Fruit fly (Drosophila melanogaster) whole organism, embryonic: Measurements from ENCODE around the gene Jhbp1.
A peak's percentile ranks its signal among the peaks of the same experiment; 100 is the strongest.

ENCODE experiments used
- Awh ChIP-seq: fragments of 200-800 bp; sonication (Bioruptor generic); IDR thresholded peaks from 2 replicates; pipeline ENCODE4, ENCODE4 v1.3.6; 2022; ENCODE audit warnings: missing biosample characterization, missing genetic modification characterization
- CG10147 ChIP-seq: fragments of 200-800 bp; sonication (Bioruptor generic); optimal IDR thresholded peaks from 2 replicates; lab custom pipeline; 2019; ENCODE audit warnings: missing biosample characterization, mild to moderate bottlenecking, missing genetic modification characterization, moderate library complexity
- CG11093 ChIP-seq: fragments of 200-800 bp; sonication (Bioruptor generic); IDR thresholded peaks from 3 replicates; pipeline ENCODE4 v1.3.6; 2022; ENCODE audit warnings: missing biosample characterization, missing genetic modification characterization
- CG12104 ChIP-seq: fragments of 200-800 bp; sonication (Bioruptor generic); optimal IDR thresholded peaks from 3 replicates; lab custom pipeline; 2016; ENCODE audit warnings: missing biosample characterization, missing genetic modification characterization
- CG13424 ChIP-seq: fragments of 200-800 bp; sonication (Bioruptor generic); optimal IDR thresholded peaks from 2 replicates; lab custom pipeline; 2019; ENCODE audit warnings: missing biosample characterization, mild to moderate bottlenecking, missing genetic modification characterization, moderate library complexity
- CG15011 ChIP-seq: fragments of 200-800 bp; sonication (Bioruptor generic); optimal IDR thresholded peaks from 3 replicates; lab custom pipeline; 2018; ENCODE audit warnings: missing biosample characterization, mild to moderate bottlenecking, missing genetic modification characterization
- CG1602 ChIP-seq: fragments of 200-800 bp; sonication (Bioruptor generic); optimal IDR thresholded peaks from 3 replicates; lab custom pipeline; 2016; ENCODE audit warnings: missing biosample characterization, missing genetic modification characterization
- CG16815 ChIP-seq: fragments of 200-800 bp; sonication (Bioruptor generic); optimal IDR thresholded peaks from 3 replicates; lab custom pipeline; 2017; ENCODE audit warnings: missing biosample characterization, mild to moderate bottlenecking, missing genetic modification characterization
- CG17568 ChIP-seq: fragments of 200-800 bp; sonication (Bioruptor generic); optimal IDR thresholded peaks from 2 replicates; lab custom pipeline; 2018; ENCODE audit warnings: missing biosample characterization, mild to moderate bottlenecking, missing genetic modification characterization, moderate library complexity
- CG2875 ChIP-seq: fragments of 200-800 bp; sonication (Bioruptor generic); optimal IDR thresholded peaks from 2 replicates; lab custom pipeline; 2017; ENCODE audit warnings: missing biosample characterization, mild to moderate bottlenecking, missing genetic modification characterization, missing genetic modification reagents
- CG30403 ChIP-seq: fragments of 200-800 bp; sonication (Bioruptor generic); optimal IDR thresholded peaks from 3 replicates; lab custom pipeline; 2016; ENCODE audit warnings: missing biosample characterization, missing genetic modification characterization
- CG3163 ChIP-seq: fragments of 200-800 bp; sonication (Bioruptor generic); optimal IDR thresholded peaks from 3 replicates; lab custom pipeline; 2016; ENCODE audit warnings: missing biosample characterization, missing genetic modification characterization
- CG33557 ChIP-seq: fragments of 200-800 bp; sonication (Bioruptor generic); optimal IDR thresholded peaks from 2 replicates; lab custom pipeline; 2019; ENCODE audit warnings: missing biosample characterization, mild to moderate bottlenecking, missing genetic modification characterization, moderate library complexity
- CG4328 ChIP-seq: fragments of 200-800 bp; sonication (Bioruptor generic); optimal IDR thresholded peaks from 3 replicates; lab custom pipeline; 2017; ENCODE audit warnings: missing biosample characterization, missing genetic modification reagents, missing genetic modification characterization
- CG4854 ChIP-seq: fragments of 200-800 bp; sonication (Bioruptor generic); optimal IDR thresholded peaks from 2 replicates; lab custom pipeline; 2016; ENCODE audit warnings: missing biosample characterization, missing genetic modification characterization, inconsistent platforms
- CG6813 ChIP-seq: fragments of 200-800 bp; sonication (Bioruptor generic); optimal IDR thresholded peaks from 2 replicates; lab custom pipeline; 2017; ENCODE audit warnings: missing biosample characterization, missing genetic modification characterization, mild to moderate bottlenecking, moderate library complexity, missing genetic modification reagents
- CG7963 ChIP-seq: fragments of 200-800 bp; sonication (Bioruptor generic); IDR thresholded peaks from 3 replicates; pipeline ENCODE4 v1.3.6; 2022; ENCODE audit warnings: missing biosample characterization, missing genetic modification characterization; ENCODE audit not compliant: partially characterized antibody
- CG8281 ChIP-seq: fragments of 200-800 bp; sonication (Bioruptor generic); optimal IDR thresholded peaks from 2 replicates; lab custom pipeline; 2018; ENCODE audit warnings: missing biosample characterization, mild to moderate bottlenecking, missing genetic modification characterization, moderate library complexity
- Dad ChIP-seq: fragments of 200-800 bp; sonication (Bioruptor generic); optimal IDR thresholded peaks from 3 replicates; lab custom pipeline; 2016; ENCODE audit warnings: missing biosample characterization, missing genetic modification characterization
- Dbx ChIP-seq: fragments of 200-800 bp; sonication (Bioruptor generic); IDR thresholded peaks from 3 replicates; pipeline ENCODE4 v1.3.6; 2022; ENCODE audit warnings: missing biosample characterization, missing genetic modification characterization
- Dip3 ChIP-seq: fragments of 200-800 bp; sonication (Bioruptor generic); optimal IDR thresholded peaks from 3 replicates; lab custom pipeline; 2016; ENCODE audit warnings: missing biosample characterization, missing genetic modification characterization
- E2f2 ChIP-seq: fragments of 200-800 bp; sonication (Bioruptor generic); IDR thresholded peaks from 2 replicates; pipeline ENCODE4 v1.3.6; 2022; ENCODE audit warnings: missing biosample characterization, missing genetic modification characterization
- Elba2 ChIP-seq: fragments of 200-800 bp; sonication (Bioruptor generic); optimal IDR thresholded peaks from 3 replicates; lab custom pipeline; 2016; ENCODE audit warnings: missing biosample characterization, missing genetic modification characterization
- H2.0 ChIP-seq: fragments of 200-800 bp; sonication (Bioruptor generic); IDR thresholded peaks from 2 replicates; pipeline ENCODE4 v1.3.6; 2022; ENCODE audit warnings: missing biosample characterization, missing genetic modification characterization
- Lpt ChIP-seq: fragments of >200 bp; optimal IDR thresholded peaks from 2 replicates; lab custom pipeline; 2018; ENCODE audit warnings: missing biosample characterization, missing genetic modification characterization
- MESR4 ChIP-seq: fragments of 200-800 bp; sonication (Bioruptor generic); optimal IDR thresholded peaks from 2 replicates; lab custom pipeline; 2018; ENCODE audit warnings: missing biosample characterization, mild to moderate bottlenecking, missing genetic modification characterization, moderate library complexity
- Max ChIP-seq: fragments of 200-800 bp; sonication (Bioruptor generic); optimal IDR thresholded peaks from 2 replicates; lab custom pipeline; 2016; ENCODE audit warnings: missing biosample characterization, mild to moderate bottlenecking, missing genetic modification characterization
- NC2β ChIP-seq: fragments of 200-800 bp; sonication (Bioruptor generic); optimal IDR thresholded peaks from 2 replicates; lab custom pipeline; 2016; ENCODE audit warnings: missing biosample characterization, missing genetic modification characterization
- Ravus ChIP-seq: fragments of 200-800 bp; sonication (Bioruptor generic); IDR thresholded peaks from 2 replicates; pipeline ENCODE4 v1.3.6; 2022; ENCODE audit warnings: missing biosample characterization, missing genetic modification characterization
- Xbp1 ChIP-seq: fragments of 200-800 bp; sonication (Bioruptor generic); optimal IDR thresholded peaks from 3 replicates; lab custom pipeline; 2016; ENCODE audit warnings: missing biosample characterization, mild to moderate bottlenecking, missing genetic modification characterization
- cato ChIP-seq: fragments of 200-800 bp; sonication (Bioruptor generic); optimal IDR thresholded peaks from 2 replicates; lab custom pipeline; 2016; ENCODE audit warnings: missing biosample characterization, missing genetic modification characterization, borderline replicate concordance
- croc ChIP-seq: fragments of 200-800 bp; sonication (Bioruptor generic); conservative IDR thresholded peaks from 3 replicates; pipeline ENCODE4 v1.3.6; 2022; ENCODE audit warnings: missing biosample characterization, missing genetic modification characterization
- dmrt11E ChIP-seq: fragments of 200-800 bp; sonication (Bioruptor generic); optimal IDR thresholded peaks from 3 replicates; lab custom pipeline; 2018; ENCODE audit warnings: missing biosample characterization, mild to moderate bottlenecking, missing genetic modification characterization, moderate library complexity
- eyg ChIP-seq: fragments of 200-800 bp; sonication (Bioruptor generic); optimal IDR thresholded peaks from 3 replicates; lab custom pipeline; 2016; ENCODE audit warnings: missing biosample characterization, missing genetic modification characterization
- ftz-f1 ChIP-seq: fragments of 200-800 bp; sonication (Bioruptor generic); optimal IDR thresholded peaks from 2 replicates; lab custom pipeline; 2016; ENCODE audit warnings: missing biosample characterization, missing genetic modification characterization
- gce ChIP-seq: fragments of 200-800 bp; sonication (Bioruptor generic); IDR thresholded peaks from 3 replicates; pipeline ENCODE4 v1.3.6; 2022; ENCODE audit warnings: missing biosample characterization, missing genetic modification characterization
- ind ChIP-seq: fragments of 200-800 bp; sonication (Bioruptor generic); optimal IDR thresholded peaks from 3 replicates; lab custom pipeline; 2016; ENCODE audit warnings: missing biosample characterization, missing genetic modification characterization
- kay ChIP-seq: fragments of 200-800 bp; sonication (Bioruptor generic); optimal IDR thresholded peaks from 2 replicates; lab custom pipeline; 2016; ENCODE audit warnings: missing biosample characterization, missing genetic modification characterization
- kni ChIP-seq: fragments of 200-800 bp; sonication (Bioruptor generic); optimal IDR thresholded peaks from 3 replicates; lab custom pipeline; 2017; ENCODE audit warnings: mild to moderate bottlenecking, missing biosample characterization, missing genetic modification reagents, missing genetic modification characterization
- lov ChIP-seq, 2 experiments: fragments of 200-800 bp in 1 of 2; fragments of >200 bp in 1 of 2; sonication (Bioruptor generic) in 1 of 2; IDR thresholded peaks in 1 of 2; optimal IDR thresholded peaks in 1 of 2; 2 replicates in 1 of 2; 3 replicates in 1 of 2; pipeline versions ENCODE4 v1.3.6 to Lab custom; 2017 to 2022; ENCODE audit warnings: missing biosample characterization in 1 of 2, missing genetic modification characterization in 1 of 2
- nom ChIP-seq: fragments of 200-800 bp; sonication (Bioruptor generic); optimal IDR thresholded peaks from 2 replicates; lab custom pipeline; 2017; ENCODE audit warnings: missing biosample characterization, missing genetic modification characterization, mild to moderate bottlenecking, moderate library complexity, missing genetic modification reagents
- prd ChIP-seq, 3 experiments: fragments of >200 bp in 2 of 3; fragments of 200-800 bp in 1 of 3; sonication (Bioruptor generic) in 1 of 3; optimal IDR thresholded peaks in 2 of 3; IDR thresholded peaks in 1 of 3; 2 replicates in 2 of 3; 3 replicates in 1 of 3; pipeline versions ENCODE4 v1.3.6 to Lab custom; 2017 to 2022; ENCODE audit warnings: missing biosample characterization in 1 of 3, missing genetic modification characterization in 1 of 3
- schlank ChIP-seq: fragments of 200-800 bp; sonication (Bioruptor generic); optimal IDR thresholded peaks from 2 replicates; lab custom pipeline; 2018; ENCODE audit warnings: missing biosample characterization, mild to moderate bottlenecking, missing genetic modification characterization
- sens ChIP-seq: fragments of 200-800 bp; sonication (Bioruptor generic); peaks from one replicate; lab custom pipeline; 2016; ENCODE audit warnings: missing biosample characterization, missing genetic modification characterization
- sim ChIP-seq: fragments of 200-800 bp; sonication (Bioruptor generic); IDR thresholded peaks from 2 replicates; pipeline ENCODE4 v1.3.6; 2022; ENCODE audit warnings: missing biosample characterization, missing genetic modification characterization
- tgo ChIP-seq: fragments of 200-800 bp; sonication (Bioruptor generic); IDR thresholded peaks from 3 replicates; pipeline ENCODE4 v1.3.6; 2022; ENCODE audit warnings: missing biosample characterization, missing genetic modification characterization
- usp ChIP-seq: fragments of >200 bp; optimal IDR thresholded peaks from 2 replicates; lab custom pipeline; 2017; ENCODE audit warnings: missing biosample characterization, missing genetic modification characterization
- vvl ChIP-seq: fragments of 200-800 bp; sonication (Bioruptor generic); IDR thresholded peaks from 2 replicates; pipeline ENCODE4 v1.3.6; 2022; ENCODE audit warnings: missing biosample characterization, missing genetic modification characterization
- zfh1 ChIP-seq: fragments of 200-800 bp; sonication (Bioruptor generic); IDR thresholded peaks from 3 replicates; pipeline ENCODE4 v1.3.6; 2022; ENCODE audit warnings: missing biosample characterization, missing genetic modification characterization
- zfh2 ChIP-seq: fragments of 200-800 bp; sonication (Bioruptor generic); optimal IDR thresholded peaks from 2 replicates; lab custom pipeline; 2016; ENCODE audit warnings: missing biosample characterization, missing genetic modification characterization

Jhbp1 gene

DNA sequence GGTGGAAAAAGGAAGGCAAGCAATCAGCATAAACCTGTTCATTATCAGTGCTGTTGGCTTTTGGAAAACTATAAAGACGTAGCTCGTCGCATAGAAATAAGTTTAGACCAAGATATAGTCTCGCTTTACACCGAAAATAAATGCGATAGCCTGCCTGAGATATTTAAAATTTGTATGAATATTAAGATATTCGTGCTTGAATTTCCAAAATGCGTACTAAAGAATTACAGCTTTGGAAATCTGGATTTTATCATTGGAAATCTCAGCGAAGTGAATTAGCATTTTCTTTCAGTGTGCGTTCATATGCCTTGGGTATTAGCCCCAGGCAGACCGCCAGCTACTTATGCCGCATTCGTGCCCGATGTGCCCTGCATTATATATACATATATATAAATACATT, 44.9 kb downstream of the Jhbp1 start:
- peak; percentile 76 for TF ChIP-seq CG8281
- TF ChIP-seq dmrt11E (tag; lab: Kevin White, UChicago): peak; percentile 89
- TF ChIP-seq MESR4 (GFP tag; lab: Kevin White, UChicago): peak; percentile 30
- peak; percentile 82 for TF ChIP-seq Dad (GFP tag; lab: Kevin White, UChicago)
- no peak for TF ChIP-seq Elba2 (GFP tag; lab: Kevin White, UChicago)
- TF ChIP-seq CG12104 (GFP tag; lab: Kevin White, UChicago): peak; percentile 84
- TF ChIP-seq kni: peak; percentile 47
- TF ChIP-seq usp (GFP tag; lab: Kevin White, UChicago): no peak
- peak; percentile 57; the same call in 1 of the 3 replicates for TF ChIP-seq Dbx (GFP tag; lab: Robert Waterston, UW)
- TF ChIP-seq sens (GFP tag; lab: Kevin White, UChicago): peak; percentile 99
- peak; percentile 81 for TF ChIP-seq Max (GFP tag; lab: Kevin White, UChicago)
- peak; percentile 93 for TF ChIP-seq zfh1 (GFP tag; lab: Robert Waterston, UW)
- peak; percentile 84 for TF ChIP-seq CG6813 (GFP tag; lab: Kevin White, UChicago)
- TF ChIP-seq CG30403: peak; percentile 91
- peak; percentile 72 for TF ChIP-seq E2f2
- TF ChIP-seq CG33557 (GFP tag; lab: Kevin White, UChicago): peak; percentile 82
- no peak for TF ChIP-seq prd (optimal IDR thresholded peaks at IDR 0.05; lab: Kevin White, UChicago)
- TF ChIP-seq prd (GFP tag; IDR thresholded peaks at IDR 0.05; lab: Robert Waterston, UW): peak; percentile 92
- TF ChIP-seq CG4328 (GFP tag; lab: Kevin White, UChicago): peak; percentile 80
- peak; percentile 85 for TF ChIP-seq Awh (GFP tag; lab: Robert Waterston, UW)
- no peak for TF ChIP-seq Lpt (GFP tag; lab: Kevin White, UChicago)
- TF ChIP-seq tgo (GFP tag; lab: Robert Waterston, UW): peak; percentile 92
- peak; percentile 68 for TF ChIP-seq Ravus (GFP tag; lab: Robert Waterston, UW)
- peak; percentile 85 for TF ChIP-seq CG17568
- peak; percentile 88 for TF ChIP-seq gce (GFP tag; lab: Robert Waterston, UW)
- peak; percentile 90 for TF ChIP-seq CG2875 (GFP tag; lab: Kevin White, UChicago)
- TF ChIP-seq vvl: peak; percentile 96
- TF ChIP-seq lov (optimal IDR thresholded peaks at IDR 0.05; lab: Kevin White, UChicago): no peak
- TF ChIP-seq lov (GFP tag; IDR thresholded peaks at IDR 0.05; lab: Robert Waterston, UW): peak; percentile 89
- TF ChIP-seq ftz-f1 (GFP tag; lab: Kevin White, UChicago): peak; percentile 58
- TF ChIP-seq nom (GFP tag; lab: Kevin White, UChicago): peak; percentile 39
- TF ChIP-seq CG16815: peak; percentile 74
- TF ChIP-seq CG4854: peak; percentile 83
- peak; percentile 94 for TF ChIP-seq Xbp1 (GFP tag; lab: Kevin White, UChicago)
- TF ChIP-seq CG3163 (GFP tag; lab: Kevin White, UChicago): peak; percentile 65
- peak; percentile 89 for TF ChIP-seq CG1602
- TF ChIP-seq NC2β (GFP tag; lab: Kevin White, UChicago): peak; percentile 83
- peak; percentile 43 for TF ChIP-seq schlank (tag; lab: Kevin White, UChicago)
- TF ChIP-seq CG15011 (GFP tag; lab: Kevin White, UChicago): peak; percentile 78
- peak; percentile 85 for TF ChIP-seq CG11093 (GFP tag; lab: Robert Waterston, UW)
- peak; percentile 91 for TF ChIP-seq ind (GFP tag; lab: Kevin White, UChicago)
- peak; percentile 30 for TF ChIP-seq zfh2
- peak; percentile 87 for TF ChIP-seq eyg
- peak; percentile 92 for TF ChIP-seq CG13424
- peak; percentile 62 for TF ChIP-seq Dip3 (GFP tag; lab: Kevin White, UChicago)
- peak; percentile 82 for TF ChIP-seq kay (GFP tag; lab: Kevin White, UChicago)
- TF ChIP-seq H2.0: peak; percentile 91
- TF ChIP-seq CG7963 (GFP tag; lab: Robert Waterston, UW): no peak
- peak; percentile 86 for TF ChIP-seq croc (GFP tag; lab: Robert Waterston, UW)
- peak; percentile 86 for TF ChIP-seq CG10147
- peak; percentile 82 for TF ChIP-seq sim (GFP tag; lab: Robert Waterston, UW)
- peak; percentile 80 for TF ChIP-seq cato (GFP tag; lab: Kevin White, UChicago)
